Worm (Caenorhabditis elegans) whole organism, young adult: Measurements from ENCODE around the gene ced-7.
A peak's percentile ranks its signal among the peaks of the same experiment; 100 is the strongest.

Experiments used
- B0336.3 ChIP-seq: fragments of 200-800 bp; sonication (Bioruptor generic); IDR thresholded peaks from 2 replicates; pipeline ENCODE4 v1.3.6; 2022; ENCODE audit warnings: missing genetic modification characterization, missing compliant biosample characterization
- C17E4.6 ChIP-seq: fragments of 200-800 bp; sonication (Bioruptor generic); IDR thresholded peaks from 2 replicates; pipeline ENCODE4 v1.3.6; 2022; ENCODE audit warnings: missing genetic modification reagents, missing genetic modification characterization, missing compliant biosample characterization
- F10E7.11 ChIP-seq: sonication (generic microtip); optimal IDR thresholded peaks from 2 replicates; lab custom pipeline; 2017; ENCODE audit warnings: mild to moderate bottlenecking, missing genetic modification characterization, moderate library complexity, missing compliant biosample characterization
- F22D6.2 ChIP-seq: sonication (generic microtip); optimal IDR thresholded peaks from 2 replicates; lab custom pipeline; 2016; ENCODE audit warnings: mild to moderate bottlenecking, missing genetic modification characterization, missing compliant biosample characterization
- F33H1.4 ChIP-seq: fragments of 200-800 bp; sonication (Bioruptor generic); IDR thresholded peaks from 2 replicates; pipeline ENCODE4 v1.3.6; 2022; ENCODE audit warnings: missing genetic modification reagents, missing genetic modification characterization, missing compliant biosample characterization
- F37B4.10 ChIP-seq: fragments of 200-800 bp; sonication (Bioruptor generic); IDR thresholded peaks from 2 replicates; pipeline ENCODE4 v1.3.6; 2022; ENCODE audit warnings: missing genetic modification characterization, missing compliant biosample characterization
- F52B5.7 ChIP-seq: sonication (generic microtip); optimal IDR thresholded peaks from 2 replicates; lab custom pipeline; 2016; ENCODE audit warnings: mild to moderate bottlenecking, missing genetic modification characterization, missing compliant biosample characterization
- F55B11.4 ChIP-seq: sonication (generic microtip); optimal IDR thresholded peaks from 2 replicates; lab custom pipeline; 2016; ENCODE audit warnings: missing compliant biosample characterization, missing genetic modification characterization, borderline replicate concordance; ENCODE audit not compliant: insufficient read depth
- F57A8.1 ChIP-seq: fragments of 200-800 bp; sonication (Bioruptor generic); optimal IDR thresholded peaks from 2 replicates; lab custom pipeline; 2018; ENCODE audit warnings: mild to moderate bottlenecking, missing genetic modification characterization, moderate library complexity, missing compliant biosample characterization
- K12H6.12 ChIP-seq: fragments of 200-800 bp; sonication (Bioruptor generic); optimal IDR thresholded peaks from 2 replicates; lab custom pipeline; 2018; ENCODE audit warnings: mild to moderate bottlenecking, missing genetic modification characterization, missing compliant biosample characterization
- T26A5.8 ChIP-seq: sonication (generic microtip); optimal IDR thresholded peaks from 2 replicates; lab custom pipeline; 2016; ENCODE audit warnings: missing genetic modification characterization, missing compliant biosample characterization
- Y53F4B.3 ChIP-seq: fragments of 200-800 bp; sonication (Bioruptor generic); IDR thresholded peaks from 2 replicates; pipeline ENCODE4 v1.3.6; 2022; ENCODE audit warnings: missing genetic modification reagents, missing genetic modification characterization, missing compliant biosample characterization
- Y56A3A.18 ChIP-seq: fragments of 200-800 bp; sonication (Bioruptor generic); IDR thresholded peaks from 2 replicates; pipeline ENCODE4 v1.3.6; 2022; ENCODE audit warnings: missing genetic modification reagents, missing genetic modification characterization, missing compliant biosample characterization
- ama-1 ChIP-seq, 3 experiments: fragments of 150-350 bp in 1 of 3; sonication (generic microtip) in 2 of 3; optimal IDR thresholded peaks; 2 replicates each; lab custom pipeline; 2014 to 2018; ENCODE audit warnings: missing biosample characterization in 2 of 3, missing genetic modification characterization in 2 of 3, missing genetic modification reagents in 2 of 3
- aptf-3 ChIP-seq: fragments of 200-800 bp; sonication (Bioruptor generic); IDR thresholded peaks from 2 replicates; pipeline ENCODE4 v1.3.6; 2022; ENCODE audit warnings: missing genetic modification characterization, missing compliant biosample characterization
- athp-1 ChIP-seq: sonication (generic microtip); optimal IDR thresholded peaks from 2 replicates; lab custom pipeline; 2017; ENCODE audit warnings: mild to moderate bottlenecking, missing genetic modification characterization, missing compliant biosample characterization
- attf-5 ChIP-seq: fragments of 200-800 bp; sonication (Bioruptor generic); optimal IDR thresholded peaks from 2 replicates; lab custom pipeline; 2018; ENCODE audit warnings: mild to moderate bottlenecking, missing genetic modification characterization, missing compliant biosample characterization
- bed-1 ChIP-seq: fragments of 200-800 bp; sonication (Bioruptor generic); IDR thresholded peaks from 2 replicates; pipeline ENCODE4 v1.3.6; 2022; ENCODE audit warnings: missing genetic modification reagents, missing genetic modification characterization, missing compliant biosample characterization
- ccch-3 ChIP-seq: fragments of 200-800 bp; sonication (Bioruptor generic); optimal IDR thresholded peaks from 2 replicates; lab custom pipeline; 2018; ENCODE audit warnings: mild to moderate bottlenecking, missing genetic modification characterization, missing compliant biosample characterization
- cebp-2 ChIP-seq: fragments of 200-800 bp; sonication (Bioruptor generic); IDR thresholded peaks from 2 replicates; pipeline ENCODE4 v1.3.6; 2022; ENCODE audit warnings: missing genetic modification characterization, missing compliant biosample characterization
- ceh-100 ChIP-seq: fragments of 200-800 bp; sonication (Bioruptor generic); IDR thresholded peaks from 2 replicates; pipeline ENCODE4 v1.3.6; 2022; ENCODE audit warnings: missing genetic modification reagents, missing genetic modification characterization, missing compliant biosample characterization
- ceh-40 ChIP-seq: fragments of 200-800 bp; sonication (Bioruptor generic); IDR thresholded peaks from 2 replicates; pipeline ENCODE4 v1.3.6; 2022; ENCODE audit warnings: missing genetic modification characterization, missing compliant biosample characterization
- die-1 ChIP-seq: sonication (generic microtip); optimal IDR thresholded peaks from 2 replicates; lab custom pipeline; 2016; ENCODE audit warnings: missing genotype, mild to moderate bottlenecking, missing genetic modification characterization, missing compliant biosample characterization
- dox-1 ChIP-seq: fragments of 200-800 bp; sonication (Bioruptor generic); IDR thresholded peaks from 2 replicates; pipeline ENCODE4 v1.3.6; 2022; ENCODE audit warnings: missing genetic modification reagents, missing genetic modification characterization, missing compliant biosample characterization
- dpff-1 ChIP-seq: sonication (generic microtip); optimal IDR thresholded peaks from 2 replicates; lab custom pipeline; 2017; ENCODE audit warnings: mild to moderate bottlenecking, missing genetic modification characterization, missing compliant biosample characterization
- efl-1 ChIP-seq: fragments of 150-350 bp; optimal IDR thresholded peaks from 2 replicates; lab custom pipeline; 2014; ENCODE audit warnings: missing biosample characterization, missing genetic modification reagents, missing genetic modification characterization
- egl-44 ChIP-seq: fragments of 200-800 bp; sonication (Bioruptor generic); IDR thresholded peaks from 2 replicates; pipeline ENCODE4 v1.3.6; 2022; ENCODE audit warnings: missing genetic modification reagents, missing genetic modification characterization, missing compliant biosample characterization
- ets-4 ChIP-seq: fragments of 200-800 bp; sonication (Bioruptor generic); optimal IDR thresholded peaks from 2 replicates; lab custom pipeline; 2018; ENCODE audit warnings: mild to moderate bottlenecking, missing genetic modification characterization, missing compliant biosample characterization
- him-1 ChIP-seq: sonication (generic microtip); optimal IDR thresholded peaks from 2 replicates; lab custom pipeline; 2016; ENCODE audit warnings: missing genotype, missing genetic modification reagents, missing genetic modification characterization, missing compliant biosample characterization
- hlh-26 ChIP-seq: fragments of 200-800 bp; sonication (Bioruptor generic); conservative IDR thresholded peaks from 2 replicates; pipeline ENCODE4 v1.3.6; 2022; ENCODE audit warnings: missing genetic modification reagents, missing genetic modification characterization, missing compliant biosample characterization
- hrde-1 ChIP-seq: sonication (generic microtip); optimal IDR thresholded peaks from 2 replicates; lab custom pipeline; 2016; ENCODE audit warnings: missing genetic modification characterization, mild to moderate bottlenecking, missing compliant biosample characterization, moderate library complexity, missing genotype, missing genetic modification reagents, borderline replicate concordance
- lin-26 ChIP-seq: fragments of 200-800 bp; sonication (Bioruptor generic); IDR thresholded peaks from 2 replicates; pipeline ENCODE4 v1.3.6; 2022; ENCODE audit warnings: missing genetic modification reagents, missing genetic modification characterization, missing compliant biosample characterization
- madf-10 ChIP-seq: sonication (generic microtip); optimal IDR thresholded peaks from 2 replicates; lab custom pipeline; 2016; ENCODE audit warnings: mild to moderate bottlenecking, missing genetic modification characterization, missing compliant biosample characterization
- madf-3 ChIP-seq: fragments of 200-800 bp; sonication (Bioruptor generic); IDR thresholded peaks from 2 replicates; pipeline ENCODE4 v1.3.6; 2022; ENCODE audit warnings: missing genetic modification reagents, missing genetic modification characterization, missing compliant biosample characterization
- mcd-1 ChIP-seq: fragments of 200-800 bp; sonication (Bioruptor generic); IDR thresholded peaks from 2 replicates; pipeline ENCODE4 v1.3.6; 2022; ENCODE audit warnings: missing genetic modification reagents, missing genetic modification characterization, missing compliant biosample characterization
- mel-28 ChIP-seq: sonication (generic microtip); optimal IDR thresholded peaks from 2 replicates; lab custom pipeline; 2016; ENCODE audit warnings: borderline replicate concordance, mild to moderate bottlenecking, missing genetic modification characterization, missing compliant biosample characterization
- nfyb-1 ChIP-seq: fragments of 200-800 bp; sonication (Bioruptor generic); IDR thresholded peaks from 2 replicates; pipeline ENCODE4 v1.3.6; 2022; ENCODE audit warnings: missing genetic modification reagents, missing genetic modification characterization, missing compliant biosample characterization
- nhr-179 ChIP-seq: sonication (generic microtip); optimal IDR thresholded peaks from 2 replicates; lab custom pipeline; 2016; ENCODE audit warnings: mild to moderate bottlenecking, missing genetic modification characterization, missing compliant biosample characterization
- nhr-27 ChIP-seq: fragments of 200-800 bp; sonication (Bioruptor generic); optimal IDR thresholded peaks from 2 replicates; lab custom pipeline; 2018; ENCODE audit warnings: mild to moderate bottlenecking, missing genetic modification characterization, moderate library complexity, missing compliant biosample characterization
- pbrm-1 ChIP-seq: fragments of 200-800 bp; sonication (Bioruptor generic); IDR thresholded peaks from 2 replicates; pipeline ENCODE4 v1.3.6; 2022; ENCODE audit warnings: missing genetic modification reagents, missing genetic modification characterization, missing compliant biosample characterization
- rcor-1 ChIP-seq: fragments of 200-800 bp; sonication (Bioruptor generic); IDR thresholded peaks from 2 replicates; pipeline ENCODE4 v1.3.6; 2022; ENCODE audit warnings: missing genetic modification reagents, missing genetic modification characterization, missing compliant biosample characterization
- snpc-3.4 ChIP-seq: sonication (generic microtip); optimal IDR thresholded peaks from 2 replicates; lab custom pipeline; 2017; ENCODE audit warnings: missing genetic modification characterization, mild to moderate bottlenecking, missing compliant biosample characterization, antibody characterized with exemption, moderate library complexity, missing genotype, missing genetic modification reagents
- unc-130 ChIP-seq: sonication (generic microtip); optimal IDR thresholded peaks from 2 replicates; lab custom pipeline; 2016; ENCODE audit warnings: missing genetic modification reagents, missing genetic modification characterization, missing compliant biosample characterization
- zim-3 ChIP-seq: sonication (generic microtip); optimal IDR thresholded peaks from 2 replicates; lab custom pipeline; 2017; ENCODE audit warnings: mild to moderate bottlenecking, missing genetic modification characterization, moderate library complexity, missing compliant biosample characterization
- ztf-25 ChIP-seq: fragments of 200-800 bp; sonication (Bioruptor generic); IDR thresholded peaks from 2 replicates; pipeline ENCODE4 v1.3.6; 2022; ENCODE audit warnings: missing genetic modification reagents, missing genetic modification characterization, missing compliant biosample characterization
- ztf-3 ChIP-seq: fragments of 200-800 bp; sonication (Bioruptor generic); optimal IDR thresholded peaks from 2 replicates; lab custom pipeline; 2018; ENCODE audit warnings: mild to moderate bottlenecking, missing genetic modification characterization, missing compliant biosample characterization
- ztf-6 ChIP-seq: fragments of 200-800 bp; sonication (Bioruptor generic); IDR thresholded peaks from 2 replicates; pipeline ENCODE4 v1.3.6; 2022; ENCODE audit warnings: missing genetic modification reagents, missing genetic modification characterization, missing compliant biosample characterization

ced-7 gene

DNA sequence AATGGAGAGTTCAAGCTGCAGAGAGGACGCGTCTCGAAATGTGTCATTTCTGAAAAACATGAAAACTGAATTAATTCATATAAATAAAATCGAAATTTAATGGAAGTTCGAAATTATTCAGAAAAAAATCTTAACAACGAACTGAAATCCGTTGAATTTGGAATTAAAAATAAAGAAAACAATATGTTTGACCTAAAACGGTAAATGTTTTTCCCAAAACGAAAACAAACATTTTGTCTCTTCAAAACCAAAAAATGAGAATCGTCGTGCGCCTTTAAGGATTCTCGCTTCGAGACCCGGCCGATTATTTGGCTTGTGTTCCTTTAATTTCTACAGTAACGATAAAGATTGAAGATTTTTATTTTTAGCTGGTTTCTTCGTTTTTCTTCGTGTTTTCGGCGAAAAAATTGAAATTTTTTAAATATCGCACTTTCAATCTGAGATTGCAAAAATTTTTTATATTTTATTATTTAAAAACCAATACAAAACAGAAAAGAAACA, 20.5 kb downstream of the ced-7 start, which contains the start of gene C48B4.7 (continued):
- TF ChIP-seq nhr-179 (no peak), F55B11.4 (no peak), ama-1 (optimal IDR thresholded peaks at IDR 0.05; lab: Kevin White, UChicago) (no peak), ama-1 (GFP tag; optimal IDR thresholded peaks at IDR 0.05; lab: Kevin White, UChicago) (no peak), athp-1 (no peak), dpff-1 (tag; lab: Kevin White, UChicago) (no peak), nhr-27 (tag; lab: Kevin White, UChicago) (no peak), efl-1 (GFP tag; lab: Kevin White, UChicago) (peak; percentile 31), F22D6.2 (tag; lab: Kevin White, UChicago) (no peak), ztf-25 (GFP tag; lab: Robert Waterston, UW) (no peak), ets-4 (GFP tag; lab: Kevin White, UChicago) (no peak), K12H6.12 (tag; lab: Kevin White, UChicago) (no peak), mel-28 (tag; lab: Kevin White, UChicago) (no peak), T26A5.8 (tag; lab: Kevin White, UChicago) (no peak), madf-3 (GFP tag; lab: Robert Waterston, UW) (no peak), nfyb-1 (GFP tag; lab: Robert Waterston, UW) (no peak), ztf-6 (no peak), pbrm-1 (GFP tag; lab: Robert Waterston, UW) (no peak), zim-3 (tag; lab: Kevin White, UChicago) (no peak), cebp-2 (GFP tag; lab: Robert Waterston, UW) (no peak), F57A8.1 (GFP tag; lab: Kevin White, UChicago) (no peak), snpc-3.4 (tag; lab: Kevin White, UChicago) (peak; percentile 37), F37B4.10 (GFP tag; lab: Robert Waterston, UW) (no peak), ccch-3 (GFP tag; lab: Kevin White, UChicago) (no peak), B0336.3 (GFP tag; lab: Robert Waterston, UW) (no peak), attf-5 (GFP tag; lab: Kevin White, UChicago) (no peak), Y56A3A.18 (GFP tag; lab: Robert Waterston, UW) (no peak), lin-26 (GFP tag; lab: Robert Waterston, UW) (no peak), dox-1 (GFP tag; lab: Robert Waterston, UW) (no peak), ztf-3 (GFP tag; lab: Kevin White, UChicago) (no peak), him-1 (tag; lab: Kevin White, UChicago) (peak; percentile 64), C17E4.6 (GFP tag; lab: Robert Waterston, UW) (no peak), F10E7.11 (tag; lab: Kevin White, UChicago) (no peak), ceh-100 (GFP tag; lab: Robert Waterston, UW) (no peak), die-1 (tag; lab: Kevin White, UChicago) (no peak), madf-10 (no peak), Y53F4B.3 (GFP tag; lab: Robert Waterston, UW) (no peak), mcd-1 (GFP tag; lab: Robert Waterston, UW) (no peak), hrde-1 (tag; lab: Kevin White, UChicago) (no peak), unc-130 (GFP tag; lab: Kevin White, UChicago) (no peak), egl-44 (GFP tag; lab: Robert Waterston, UW) (no peak), hlh-26 (GFP tag; lab: Robert Waterston, UW) (no peak), ceh-40 (GFP tag; lab: Robert Waterston, UW) (no peak), bed-1 (GFP tag; lab: Robert Waterston, UW) (no peak), aptf-3 (no peak), rcor-1 (GFP tag; lab: Robert Waterston, UW) (no peak), F33H1.4 (peak; percentile 90), F52B5.7 (tag; lab: Kevin White, UChicago) (no peak)
